Worm (Caenorhabditis elegans) whole organism, L1 larva: ENCODE measurements around the gene C25A8.5.

Source experiments
- C04F5.9 ChIP-seq: sonication (generic microtip); optimal IDR thresholded peaks from 2 replicates; lab custom pipeline; 2016; ENCODE audit warnings: missing genetic modification characterization, missing compliant biosample characterization
- C16A3.4 ChIP-seq: fragments of 150-350 bp; optimal IDR thresholded peaks from 2 replicates; lab custom pipeline; 2014; ENCODE audit warnings: missing biosample characterization, missing genetic modification characterization
- C34B4.2 ChIP-seq: sonication (generic microtip); optimal IDR thresholded peaks from 2 replicates; lab custom pipeline; 2017; ENCODE audit warnings: mild to moderate bottlenecking, missing genetic modification characterization, missing compliant biosample characterization
- F16B12.6 ChIP-seq: fragments of 150-350 bp; optimal IDR thresholded peaks from 2 replicates; lab custom pipeline; 2014; ENCODE audit warnings: missing biosample characterization, missing genetic modification characterization
- alr-1 ChIP-seq: fragments of 200-800 bp; sonication (Bioruptor generic); optimal IDR thresholded peaks from 2 replicates; lab custom pipeline; 2018; ENCODE audit warnings: borderline replicate concordance, mild to moderate bottlenecking, missing genetic modification characterization, missing compliant biosample characterization
- aly-2 ChIP-seq: fragments of 150-350 bp; optimal IDR thresholded peaks from 2 replicates; lab custom pipeline; 2014; ENCODE audit warnings: missing biosample characterization, missing genetic modification characterization
- ceh-63 ChIP-seq: fragments of 200-800 bp; sonication (Bioruptor generic); optimal IDR thresholded peaks from 2 replicates; lab custom pipeline; 2018; ENCODE audit warnings: mild to moderate bottlenecking, missing genetic modification characterization, missing compliant biosample characterization
- ceh-82 ChIP-seq, 3 experiments: fragments of 150-350 bp in 1 of 3; sonication (generic microtip) in 2 of 3; optimal IDR thresholded peaks; 2 replicates each; lab custom pipeline; 2014 to 2017; ENCODE audit warnings: missing biosample characterization in 3 of 3, missing genetic modification characterization in 3 of 3
- ceh-88 ChIP-seq: fragments of 200-800 bp; sonication (Bioruptor generic); IDR thresholded peaks from 2 replicates; pipeline ENCODE4 v1.3.6; 2022; ENCODE audit warnings: missing genetic modification characterization, missing compliant biosample characterization
- ces-1 ChIP-seq: fragments of 150-350 bp; optimal IDR thresholded peaks from 2 replicates; lab custom pipeline; 2014; ENCODE audit warnings: missing biosample characterization, missing genetic modification reagents, missing genetic modification characterization
- dpl-1 ChIP-seq, 3 experiments: fragments of 150-350 bp in 2 of 3; sonication (generic microtip) in 1 of 3; optimal IDR thresholded peaks; 2 replicates each; lab custom pipeline; 2014 to 2017; ENCODE audit warnings: missing biosample characterization in 3 of 3, missing genetic modification characterization in 3 of 3, missing genetic modification reagents in 3 of 3
- efl-1 ChIP-seq, 4 experiments: fragments of 150-350 bp; optimal IDR thresholded peaks in 3 of 4; peaks in 1 of 4; 1 replicate in 1 of 4; 2 replicates in 3 of 4; lab custom pipeline; 2014; ENCODE audit warnings: missing biosample characterization in 2 of 4, missing genetic modification characterization in 2 of 4, missing genetic modification reagents in 2 of 4
- egl-13 ChIP-seq: sonication (generic microtip); optimal IDR thresholded peaks from 2 replicates; lab custom pipeline; 2016; ENCODE audit warnings: missing genotype, missing genetic modification reagents, missing genetic modification characterization, missing compliant biosample characterization
- fkh-10 ChIP-seq: sonication (generic microtip); optimal IDR thresholded peaks from 2 replicates; lab custom pipeline; 2017; ENCODE audit warnings: missing biosample characterization, missing genetic modification reagents, missing genetic modification characterization
- fkh-4 ChIP-seq: sonication (generic microtip); optimal IDR thresholded peaks from 2 replicates; lab custom pipeline; 2016; ENCODE audit warnings: missing compliant biosample characterization, missing genetic modification characterization, borderline replicate concordance
- fos-1 ChIP-seq: fragments of 150-350 bp; optimal IDR thresholded peaks from 2 replicates; lab custom pipeline; 2014; ENCODE audit warnings: missing biosample characterization, missing genetic modification characterization
- hlh-17 ChIP-seq: fragments of 200-800 bp; sonication (Bioruptor generic); optimal IDR thresholded peaks from 2 replicates; lab custom pipeline; 2018; ENCODE audit warnings: missing genetic modification characterization, mild to moderate bottlenecking, missing compliant biosample characterization, moderate library complexity, borderline replicate concordance
- hpl-2 ChIP-seq: fragments of 150-350 bp; optimal IDR thresholded peaks from 2 replicates; lab custom pipeline; 2014; ENCODE audit warnings: missing biosample characterization, missing genetic modification reagents, missing genetic modification characterization
- isw-1 ChIP-seq: fragments of 200-800 bp; sonication (Bioruptor generic); IDR thresholded peaks from 2 replicates; pipeline ENCODE4 v1.3.6; 2022; ENCODE audit warnings: missing genetic modification characterization, missing compliant biosample characterization
- jun-1 ChIP-seq: fragments of 150-350 bp; optimal IDR thresholded peaks from 2 replicates; lab custom pipeline; 2014; ENCODE audit warnings: missing biosample characterization, missing genetic modification reagents, missing genetic modification characterization
- lin-13 ChIP-seq: fragments of 150-350 bp; optimal IDR thresholded peaks from 2 replicates; lab custom pipeline; 2014; ENCODE audit warnings: missing biosample characterization, missing genetic modification reagents, missing genetic modification characterization
- lin-14 ChIP-seq: fragments of 200-800 bp; sonication (Bioruptor generic); optimal IDR thresholded peaks from 2 replicates; lab custom pipeline; 2018; ENCODE audit warnings: mild to moderate bottlenecking, missing genetic modification characterization, moderate library complexity, missing compliant biosample characterization
- lin-15B ChIP-seq: fragments of 150-350 bp; sonication (generic microtip); optimal IDR thresholded peaks from 3 replicates; lab custom pipeline; 2014; ENCODE audit warnings: missing biosample characterization, missing genetic modification characterization
- lin-35 ChIP-seq, 2 experiments: fragments of 150-350 bp; optimal IDR thresholded peaks; 2 replicates each; lab custom pipeline; 2014; ENCODE audit warnings: missing biosample characterization in 2 of 2, missing genetic modification characterization in 2 of 2, missing genetic modification reagents in 2 of 2
- lin-39 ChIP-seq: fragments of 150-350 bp; optimal IDR thresholded peaks from 2 replicates; lab custom pipeline; 2014; ENCODE audit warnings: missing biosample characterization, missing genetic modification reagents, missing genetic modification characterization
- lir-3 ChIP-seq: sonication (generic microtip); optimal IDR thresholded peaks from 2 replicates; lab custom pipeline; 2016; ENCODE audit warnings: mild to moderate bottlenecking, missing genetic modification characterization, moderate library complexity, missing compliant biosample characterization; ENCODE audit not compliant: poor library complexity
- lsy-2 ChIP-seq, 2 experiments: fragments of 150-350 bp; optimal IDR thresholded peaks; 2 replicates each; lab custom pipeline; 2014; ENCODE audit warnings: missing biosample characterization in 2 of 2, missing genetic modification characterization in 2 of 2
- mab-9 ChIP-seq: fragments of 200-800 bp; sonication (Bioruptor generic); IDR thresholded peaks from 2 replicates; pipeline ENCODE4 v1.3.6; 2022; ENCODE audit warnings: missing genetic modification reagents, missing genetic modification characterization, missing compliant biosample characterization
- mdl-1 ChIP-seq, 2 experiments: fragments of 150-350 bp; optimal IDR thresholded peaks; 2 replicates each; lab custom pipeline; 2014 to 2017; ENCODE audit warnings: missing biosample characterization in 2 of 2, missing genetic modification characterization in 2 of 2, inconsistent platforms in 1 of 2
- mef-2 ChIP-seq: fragments of 150-350 bp; optimal IDR thresholded peaks from 2 replicates; lab custom pipeline; 2014; ENCODE audit warnings: missing biosample characterization, missing genetic modification characterization
- nhr-11 ChIP-seq: fragments of 150-350 bp; optimal IDR thresholded peaks from 2 replicates; lab custom pipeline; 2014; ENCODE audit warnings: missing biosample characterization, missing genetic modification characterization
- nhr-19 ChIP-seq: fragments of 200-800 bp; sonication (Bioruptor generic); conservative IDR thresholded peaks from 2 replicates; pipeline ENCODE4 v1.3.6; 2022; ENCODE audit warnings: missing genetic modification characterization, missing compliant biosample characterization
- nhr-84 ChIP-seq: sonication (generic microtip); optimal IDR thresholded peaks from 2 replicates; lab custom pipeline; 2017; ENCODE audit warnings: missing biosample characterization, missing genetic modification characterization
- nhr-90 ChIP-seq: sonication (generic microtip); optimal IDR thresholded peaks from 2 replicates; lab custom pipeline; 2016; ENCODE audit warnings: mild to moderate bottlenecking, missing genetic modification characterization, missing compliant biosample characterization; ENCODE audit not compliant: poor library complexity
- pag-3 ChIP-seq: sonication (generic microtip); optimal IDR thresholded peaks from 2 replicates; lab custom pipeline; 2017; ENCODE audit warnings: missing genetic modification characterization, mild to moderate bottlenecking, missing compliant biosample characterization, antibody characterized with exemption, borderline replicate concordance; ENCODE audit not compliant: insufficient read depth
- pax-3 ChIP-seq: fragments of 200-800 bp; sonication (Bioruptor generic); optimal IDR thresholded peaks from 2 replicates; lab custom pipeline; 2018; ENCODE audit warnings: mild to moderate bottlenecking, missing genetic modification characterization, moderate library complexity, missing compliant biosample characterization
- pqm-1 ChIP-seq: sonication (generic microtip); optimal IDR thresholded peaks from 3 replicates; lab custom pipeline; 2017; ENCODE audit warnings: missing biosample characterization, missing genetic modification characterization
- rnt-1 ChIP-seq: sonication (generic microtip); optimal IDR thresholded peaks from 2 replicates; lab custom pipeline; 2016; ENCODE audit warnings: mild to moderate bottlenecking, missing genetic modification characterization, moderate library complexity, missing compliant biosample characterization
- skn-1 ChIP-seq: fragments of 150-350 bp; optimal IDR thresholded peaks from 2 replicates; lab custom pipeline; 2014; ENCODE audit warnings: missing biosample characterization, missing genetic modification characterization
- snu-23 ChIP-seq: sonication (generic microtip); optimal IDR thresholded peaks from 2 replicates; lab custom pipeline; 2016; ENCODE audit warnings: missing genetic modification characterization, missing compliant biosample characterization
- sox-4 ChIP-seq: sonication (generic microtip); optimal IDR thresholded peaks from 2 replicates; lab custom pipeline; 2016; ENCODE audit warnings: missing genetic modification characterization, missing compliant biosample characterization
- sptf-1 ChIP-seq: fragments of 150-350 bp; optimal IDR thresholded peaks from 2 replicates; lab custom pipeline; 2014; ENCODE audit warnings: missing biosample characterization, missing genetic modification characterization
- sup-37 ChIP-seq: fragments of 200-800 bp; sonication (Bioruptor generic); optimal IDR thresholded peaks from 2 replicates; lab custom pipeline; 2018; ENCODE audit warnings: mild to moderate bottlenecking, missing genetic modification characterization, missing compliant biosample characterization
- unc-130 ChIP-seq: fragments of 150-350 bp; optimal IDR thresholded peaks from 2 replicates; lab custom pipeline; 2017; ENCODE audit warnings: missing biosample characterization, missing genetic modification characterization, inconsistent platforms
- unc-30 ChIP-seq: sonication (generic microtip); optimal IDR thresholded peaks from 2 replicates; lab custom pipeline; 2017; ENCODE audit warnings: missing biosample characterization, missing genetic modification characterization
- unc-98 ChIP-seq: fragments of 200-800 bp; sonication (Bioruptor generic); IDR thresholded peaks from 2 replicates; pipeline ENCODE4 v1.3.6; 2022; ENCODE audit warnings: missing genetic modification characterization, missing compliant biosample characterization
- vab-15 ChIP-seq: sonication (generic microtip); optimal IDR thresholded peaks from 2 replicates; lab custom pipeline; 2017; ENCODE audit warnings: missing genotype, mild to moderate bottlenecking, missing genetic modification characterization, missing compliant biosample characterization
- zip-4 ChIP-seq: fragments of 200-800 bp; sonication (Bioruptor generic); optimal IDR thresholded peaks from 2 replicates; lab custom pipeline; 2018; ENCODE audit warnings: mild to moderate bottlenecking, missing genetic modification characterization, moderate library complexity, missing compliant biosample characterization
- ztf-11 ChIP-seq, 2 experiments: sonication (generic microtip); optimal IDR thresholded peaks; 2 replicates each; lab custom pipeline; 2016 to 2017; ENCODE audit warnings: missing genetic modification characterization in 2 of 2, missing biosample characterization in 1 of 2, missing compliant biosample characterization in 1 of 2

Gene C25A8.5

ce11 chrIV:6958696-6959095 lies 40.6 kb upstream of the C25A8.5 start (continued):
- TF ChIP-seq skn-1 (no peak), sox-4 (no peak), jun-1 (no peak), ztf-11 (tag; optimal IDR thresholded peaks at IDR 0.05; lab: Kevin White, UChicago) (no peak), C04F5.9 (tag; lab: Kevin White, UChicago) (no peak), hlh-17 (GFP tag; lab: Kevin White, UChicago) (no peak), lin-39 (tag; lab: Kevin White, UChicago) (no peak), zip-4 (GFP tag; lab: Kevin White, UChicago) (no peak), fkh-4 (tag; lab: Kevin White, UChicago) (no peak), fkh-10 (peak; percentile 1), mdl-1 (tag; optimal IDR thresholded peaks at IDR 0.05; lab: Kevin White, UChicago) (no peak), F16B12.6 (tag; lab: Kevin White, UChicago) (no peak), mef-2 (tag; lab: Kevin White, UChicago) (no peak), lin-15B (tag; lab: Kevin White, UChicago) (no peak), nhr-11 (no peak), lin-35 (GFP tag; optimal IDR thresholded peaks at IDR 0.05; lab: Kevin White, UChicago) (no peak), nhr-84 (tag; lab: Kevin White, UChicago) (no peak), lir-3 (tag; lab: Kevin White, UChicago) (no peak), aly-2 (no peak), nhr-19 (GFP tag; lab: Robert Waterston, UW) (no peak), hpl-2 (GFP tag; lab: Kevin White, UChicago) (no peak)

DNA sequence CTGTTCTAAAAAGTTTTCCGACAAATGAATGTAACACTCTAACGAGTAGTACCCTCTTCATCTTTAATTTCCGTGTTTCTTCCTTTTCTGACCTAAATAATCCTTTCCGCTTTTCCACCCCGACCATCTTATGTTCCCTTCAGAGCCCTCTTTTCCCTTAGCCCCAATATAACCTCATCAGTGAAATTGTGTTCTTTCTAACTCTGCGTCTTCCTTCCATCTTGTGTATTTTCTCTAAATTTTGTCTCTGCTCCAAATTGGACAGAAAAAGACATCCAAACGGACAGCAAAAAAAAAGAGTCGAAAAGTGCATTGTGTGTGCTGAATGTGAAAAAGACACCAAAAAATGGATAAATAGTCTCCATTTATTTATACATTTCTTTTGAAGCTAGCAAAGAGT lies 39.8 kb upstream of the C25A8.5 start:
- TF ChIP-seq C34B4.2 (tag; lab: Kevin White, UChicago) (no peak), sptf-1 (tag; lab: Kevin White, UChicago) (no peak), skn-1 (no peak), fkh-4 (tag; lab: Kevin White, UChicago) (no peak), snu-23 (GFP tag; lab: Kevin White, UChicago) (no peak), aly-2 (no peak), lin-39 (tag; lab: Kevin White, UChicago) (no peak), fos-1 (tag; lab: Kevin White, UChicago) (no peak), vab-15 (tag; lab: Kevin White, UChicago) (no peak), sup-37 (GFP tag; lab: Kevin White, UChicago) (no peak), lin-15B (tag; lab: Kevin White, UChicago) (no peak), nhr-84 (tag; lab: Kevin White, UChicago) (no peak), unc-130 (tag; lab: Kevin White, UChicago) (no peak), mab-9 (GFP tag; lab: Robert Waterston, UW) (no peak), lin-13 (GFP tag; lab: Kevin White, UChicago) (no peak), dpl-1 (GFP tag; optimal IDR thresholded peaks at IDR 0.05; lab: Kevin White, UChicago) (no peak), lin-14 (GFP tag; lab: Kevin White, UChicago) (peak; percentile 78), alr-1 (tag; lab: Kevin White, UChicago) (no peak), zip-4 (GFP tag; lab: Kevin White, UChicago) (no peak), mdl-1 (tag; optimal IDR thresholded peaks at IDR 0.05; lab: Kevin White, UChicago) (no peak), isw-1 (GFP tag; lab: Robert Waterston, UW) (no peak), pqm-1 (tag; lab: Kevin White, UChicago) (no peak), pax-3 (tag; lab: Kevin White, UChicago) (no peak), efl-1 (optimal IDR thresholded peaks at IDR 0.05; lab: Kevin White, UChicago) (no peak), efl-1 (GFP tag; optimal IDR thresholded peaks at IDR 0.05 in 1 of 2; lab: Kevin White, UChicago) (no peak), ceh-63 (no peak), pag-3 (tag; lab: Kevin White, UChicago) (no peak), ces-1 (GFP tag; lab: Kevin White, UChicago) (peak; percentile 4), C16A3.4 (tag; lab: Kevin White, UChicago) (no peak), lsy-2 (tag; optimal IDR thresholded peaks at IDR 0.05; lab: Kevin White, UChicago) (peak in 1 of 2 experiments; percentile 17), ceh-82 (tag; optimal IDR thresholded peaks at IDR 0.05; lab: Kevin White, UChicago) (peak in 1 of 3 experiments; percentile 16), unc-30 (no peak), unc-98 (GFP tag; lab: Robert Waterston, UW) (no peak), nhr-11 (no peak), C04F5.9 (tag; lab: Kevin White, UChicago) (no peak), ceh-88 (GFP tag; lab: Robert Waterston, UW) (no peak), rnt-1 (no peak), jun-1 (no peak), nhr-90 (tag; lab: Kevin White, UChicago) (no peak), egl-13 (tag; lab: Kevin White, UChicago) (no peak)
